2 worm cellular contexts compared by ENCODE assay signal in the genomic region with DNA sequence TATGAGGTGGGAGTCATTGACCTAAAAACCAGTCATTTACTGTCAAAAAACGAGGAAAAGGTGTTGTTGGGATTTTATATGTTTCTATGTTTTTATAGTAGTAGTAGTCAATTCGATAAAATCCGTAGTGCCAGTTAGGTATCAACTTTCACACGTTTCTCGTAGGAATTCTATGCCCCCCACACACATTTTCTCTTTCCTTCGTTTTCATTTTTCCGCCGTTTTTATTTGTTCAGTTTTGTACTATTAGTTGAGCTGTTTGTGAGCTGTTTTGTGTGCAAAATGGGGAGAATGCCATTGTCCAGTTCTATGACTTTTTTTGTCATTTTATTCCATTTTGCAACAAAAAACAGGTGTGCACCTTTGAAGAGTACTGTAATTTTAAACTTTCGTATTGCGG.
TF ChIP-seq lines count a peak whose summit lies in the region.

No protein-coding gene starts in this region.

TF ChIP-seq in whole organism, L1 larva, 84 proteins besides CTCF, POLR2A, EP300 and RAD21:
- peak; percentile 71 for TF ChIP-seq blmp-1 (tag; optimal IDR thresholded peaks at IDR 0.05; lab: Kevin White, UChicago)
- no peak for TF ChIP-seq lin-14 (GFP tag; optimal IDR thresholded peaks at IDR 0.05; lab: Kevin White, UChicago)
- no peak for TF ChIP-seq fkh-10 (GFP tag; optimal IDR thresholded peaks at IDR 0.05; lab: Kevin White, UChicago)
- TF ChIP-seq unc-62 (GFP tag; optimal IDR thresholded peaks at IDR 0.05; lab: Kevin White, UChicago), result no peak
- TF ChIP-seq ceh-63 (GFP tag; optimal IDR thresholded peaks at IDR 0.05; lab: Kevin White, UChicago), result no peak
- TF ChIP-seq dsc-1 (tag; optimal IDR thresholded peaks at IDR 0.05; lab: Kevin White, UChicago), result no peak

TF ChIP-seq in whole organism, L4 larva, 104 proteins besides CTCF, POLR2A, EP300 and RAD21:
- peak in 1 of 2 experiments; percentile 82 for TF ChIP-seq unc-62 (GFP tag; optimal IDR thresholded peaks at IDR 0.05 in 1 of 2; lab: Kevin White, UChicago)
- TF ChIP-seq unc-62 (tag; optimal IDR thresholded peaks at IDR 0.05; lab: Kevin White, UChicago), result no peak
- no peak for TF ChIP-seq madf-5 (GFP tag; IDR thresholded peaks at IDR 0.05; lab: Robert Waterston, UW)
- TF ChIP-seq nhr-28 (tag; optimal IDR thresholded peaks at IDR 0.05; lab: Kevin White, UChicago), result peak; percentile 5
- TF ChIP-seq attf-4 (tag; optimal IDR thresholded peaks at IDR 0.05; lab: Kevin White, UChicago), result no peak
- no peak for TF ChIP-seq ceh-82 (tag; optimal IDR thresholded peaks at IDR 0.05; lab: Kevin White, UChicago)
- no peak for TF ChIP-seq nhr-102 (tag; optimal IDR thresholded peaks at IDR 0.05; lab: Kevin White, UChicago)
